Worm (Caenorhabditis elegans) whole organism, young adult: ENCODE results near the gene Y11D7A.8.

ENCODE experiments used
- F33H1.4 ChIP-seq: fragments of 200-800 bp; sonication (Bioruptor generic); IDR thresholded peaks from 2 replicates; pipeline ENCODE4 v1.3.6; 2022; ENCODE audit warnings: missing genetic modification reagents, missing genetic modification characterization, missing compliant biosample characterization
- ceh-79 ChIP-seq: sonication (generic microtip); optimal IDR thresholded peaks from 2 replicates; lab custom pipeline; 2017; ENCODE audit warnings: mild to moderate bottlenecking, missing genetic modification characterization, missing compliant biosample characterization
- pbrm-1 ChIP-seq: fragments of 200-800 bp; sonication (Bioruptor generic); IDR thresholded peaks from 2 replicates; pipeline ENCODE4 v1.3.6; 2022; ENCODE audit warnings: missing genetic modification reagents, missing genetic modification characterization, missing compliant biosample characterization
- pha-4 ChIP-seq: fragments of 150-350 bp; sonication (generic microtip); optimal IDR thresholded peaks from 2 replicates; lab custom pipeline; 2014; ENCODE audit warnings: missing biosample characterization, missing genetic modification reagents, missing genetic modification characterization
- ztf-18 ChIP-seq: sonication (generic microtip); optimal IDR thresholded peaks from 2 replicates; lab custom pipeline; 2016; ENCODE audit warnings: missing genotype, mild to moderate bottlenecking, missing genetic modification characterization, missing compliant biosample characterization

- no peak for TF ChIP-seq ztf-18 (tag; lab: Kevin White, UChicago)
- no peak for TF ChIP-seq pha-4 (tag; lab: Kevin White, UChicago)
- no peak for TF ChIP-seq pbrm-1 (GFP tag; lab: Robert Waterston, UW)
- TF ChIP-seq ceh-79 = no peak
- TF ChIP-seq F33H1.4 = no peak
Observed at ce11 chrIV:9260334-9260733, 9.2 kb downstream of the Y11D7A.8 start.
